Fruit fly (Drosophila melanogaster): Measurements from ENCODE around the gene CG12170.

The CG12170 gene

dm6 chr3R:5658984-5659802, 22.2 kb downstream of the CG12170 start (continued):
- TF ChIP-seq CG17568 (GFP tag; optimal IDR thresholded peaks at IDR 0.05) (no peak), sima (GFP tag; optimal IDR thresholded peaks at IDR 0.05) (no peak), jumu (GFP tag; optimal IDR thresholded peaks at IDR 0.05) (no peak), YL-1 (GFP tag; optimal IDR thresholded peaks at IDR 0.05) (peak; percentile 76), Atf3 (GFP tag; optimal IDR thresholded peaks at IDR 0.05) (no peak), phol (tag; optimal IDR thresholded peaks at IDR 0.05) (peak; percentile 87), tna (GFP tag; IDR thresholded peaks at IDR 0.05; ENCODE audit: partially characterized antibody) (no peak; the same call in 1 of the 2 replicates), fd3F (GFP tag; optimal IDR thresholded peaks at IDR 0.05) (no peak), lmd (GFP tag; IDR thresholded peaks at IDR 0.05) (0 out of 2 replicates have a peak, but pooled peaks have one; percentile 4), CG9876 (GFP tag; optimal IDR thresholded peaks at IDR 0.05) (no peak), CG12236 (GFP tag; optimal IDR thresholded peaks at IDR 0.05) (no peak), CG7963 (GFP tag; IDR thresholded peaks at IDR 0.05; ENCODE audit: partially characterized antibody) (no peak), wek (GFP tag; optimal IDR thresholded peaks at IDR 0.05) (no peak), Med (GFP tag) (peak; percentile 69), grau (tag; optimal IDR thresholded peaks at IDR 0.05) (no peak), sd (tag; optimal IDR thresholded peaks at IDR 0.05) (no peak), CG5180 (GFP tag; optimal IDR thresholded peaks at IDR 0.05) (no peak), Lim3 (GFP tag; IDR thresholded peaks at IDR 0.05) (no peak), ase (GFP tag; IDR thresholded peaks at IDR 0.05) (no peak), D19A (tag; optimal IDR thresholded peaks at IDR 0.05) (no peak), CG15269 (tag; optimal IDR thresholded peaks at IDR 0.05) (no peak), Drgx (GFP tag; IDR thresholded peaks at IDR 0.05) (no peak), CG2116 (GFP tag; optimal IDR thresholded peaks at IDR 0.05) (peak; percentile 36), CG3847 (GFP tag; IDR thresholded peaks at IDR 0.05) (no peak), Myb (GFP tag; optimal IDR thresholded peaks at IDR 0.05) (no peak), Atf6 (GFP tag; IDR thresholded peaks at IDR 0.05) (no peak), CG2678 (tag; optimal IDR thresholded peaks at IDR 0.05) (no peak), sisA (GFP tag; IDR thresholded peaks at IDR 0.05) (0 out of 2 replicates have a peak, but pooled peaks have one; percentile 25), lab (GFP tag; optimal IDR thresholded peaks at IDR 0.05) (no peak), NFAT (GFP tag; IDR thresholded peaks at IDR 0.05) (no peak), emc (GFP tag; optimal IDR thresholded peaks at IDR 0.05) (no peak), Stat92E (GFP tag; optimal IDR thresholded peaks at IDR 0.05) (no peak), row (GFP tag; IDR thresholded peaks at IDR 0.05) (peak; percentile 28; the same call in 1 of the 3 replicates), CG8478 (optimal IDR thresholded peaks at IDR 0.05) (peak; percentile 84), CG13296 (GFP tag; optimal IDR thresholded peaks at IDR 0.05) (peak; percentile 12), Bdp1 (GFP tag; optimal IDR thresholded peaks at IDR 0.05) (no peak), Aef1 (GFP tag; IDR thresholded peaks at IDR 0.05) (0 out of 3 replicates have a peak, but pooled peaks have one; percentile 11), CG11085 (GFP tag; IDR thresholded peaks at IDR 0.05) (no peak), CG18011 (GFP tag; optimal IDR thresholded peaks at IDR 0.05) (peak; percentile 2), CG12155 (GFP tag; optimal IDR thresholded peaks at IDR 0.05) (no peak), fd102C (GFP tag; optimal IDR thresholded peaks at IDR 0.05) (no peak), kay (GFP tag; optimal IDR thresholded peaks at IDR 0.05) (no peak), cas (GFP tag; IDR thresholded peaks at IDR 0.05) (no peak), nom (GFP tag; optimal IDR thresholded peaks at IDR 0.05) (peak; percentile 4), oc (tag; optimal IDR thresholded peaks at IDR 0.05) (no peak), CG16863 (GFP tag; optimal IDR thresholded peaks at IDR 0.05) (no peak), CG13424 (tag; optimal IDR thresholded peaks at IDR 0.05) (no peak), CG9437 (GFP tag; optimal IDR thresholded peaks at IDR 0.05) (no peak), Hey (tag; optimal IDR thresholded peaks at IDR 0.05) (no peak)
